Fruit fly (Drosophila melanogaster) whole organism, embryonic: ENCODE results near the gene Cyp310a1.

Experiments
- Asciz ChIP-seq: fragments of 200-800 bp; sonication (Bioruptor generic); optimal IDR thresholded peaks from 2 replicates; lab custom pipeline; 2017; ENCODE audit warnings: missing biosample characterization, mild to moderate bottlenecking, missing genetic modification characterization, missing genetic modification reagents
- Atf-2 ChIP-seq: fragments of 200-800 bp; sonication (Bioruptor generic); optimal IDR thresholded peaks from 2 replicates; lab custom pipeline; 2016; ENCODE audit warnings: missing biosample characterization, missing genetic modification characterization
- Atf6 ChIP-seq: fragments of 200-800 bp; sonication (Bioruptor generic); IDR thresholded peaks from 2 replicates; pipeline ENCODE4 v1.3.6; 2022; ENCODE audit warnings: missing biosample characterization, missing genetic modification characterization
- CG11247 ChIP-seq: fragments of 200-800 bp; sonication (Bioruptor generic); IDR thresholded peaks from 2 replicates; pipeline ENCODE4 v1.3.6; 2022; ENCODE audit warnings: missing biosample characterization, missing genetic modification characterization
- CG17359 ChIP-seq: fragments of 200-800 bp; sonication (Bioruptor generic); optimal IDR thresholded peaks from 3 replicates; lab custom pipeline; 2018; ENCODE audit warnings: missing biosample characterization, mild to moderate bottlenecking, missing genetic modification characterization, moderate library complexity
- CG17829 ChIP-seq: fragments of 200-800 bp; optimal IDR thresholded peaks from 2 replicates; lab custom pipeline; 2019; ENCODE audit warnings: missing biosample characterization, mild to moderate bottlenecking, missing genetic modification characterization, moderate library complexity
- CG18011 ChIP-seq: fragments of 200-800 bp; sonication (Bioruptor generic); optimal IDR thresholded peaks from 2 replicates; lab custom pipeline; 2017; ENCODE audit warnings: missing biosample characterization, missing genetic modification characterization, mild to moderate bottlenecking, moderate library complexity, missing genotype
- CG18262 ChIP-seq: fragments of 200-800 bp; optimal IDR thresholded peaks from 3 replicates; lab custom pipeline; 2019; ENCODE audit warnings: missing biosample characterization, mild to moderate bottlenecking, missing genetic modification characterization, moderate library complexity
- CG2678 ChIP-seq: fragments of 200-800 bp; sonication (Bioruptor generic); optimal IDR thresholded peaks from 3 replicates; lab custom pipeline; 2019; ENCODE audit warnings: missing biosample characterization, mild to moderate bottlenecking, missing genetic modification characterization, moderate library complexity
- CG2889 ChIP-seq: fragments of 200-800 bp; sonication (Bioruptor generic); IDR thresholded peaks from 3 replicates; pipeline ENCODE4 v1.3.6; 2022; ENCODE audit warnings: missing biosample characterization, missing genetic modification characterization
- CG34376 ChIP-seq: fragments of 200-800 bp; sonication (Bioruptor generic); optimal IDR thresholded peaks from 2 replicates; lab custom pipeline; 2018; ENCODE audit warnings: missing biosample characterization, mild to moderate bottlenecking, missing genetic modification characterization
- CG5180 ChIP-seq: fragments of 200-800 bp; sonication (Bioruptor generic); optimal IDR thresholded peaks from 3 replicates; lab custom pipeline; 2017; ENCODE audit warnings: missing biosample characterization, missing genetic modification characterization, mild to moderate bottlenecking, moderate library complexity, missing genetic modification reagents
- CG6254 ChIP-seq: fragments of 200-800 bp; sonication (Bioruptor generic); optimal IDR thresholded peaks from 3 replicates; lab custom pipeline; 2017; ENCODE audit warnings: mild to moderate bottlenecking, missing biosample characterization, missing genetic modification reagents, missing genetic modification characterization
- CG6654 ChIP-seq: fragments of 200-800 bp; sonication (Bioruptor generic); optimal IDR thresholded peaks from 2 replicates; lab custom pipeline; 2017; ENCODE audit warnings: missing biosample characterization, mild to moderate bottlenecking, missing genetic modification characterization
- CG7745 ChIP-seq: fragments of 200-800 bp; sonication (Bioruptor generic); optimal IDR thresholded peaks from 2 replicates; lab custom pipeline; 2018; ENCODE audit warnings: missing biosample characterization, mild to moderate bottlenecking, missing genetic modification characterization, moderate library complexity
- D19A ChIP-seq: fragments of 200-800 bp; optimal IDR thresholded peaks from 3 replicates; lab custom pipeline; 2019; ENCODE audit warnings: missing biosample characterization, mild to moderate bottlenecking, missing genetic modification characterization, moderate library complexity
- HmgZ ChIP-seq: fragments of 200-800 bp; sonication (Bioruptor generic); optimal IDR thresholded peaks from 2 replicates; lab custom pipeline; 2018; ENCODE audit warnings: missing biosample characterization, mild to moderate bottlenecking, missing genetic modification characterization
- Hr39 ChIP-seq: fragments of >200 bp; optimal IDR thresholded peaks from 2 replicates; lab custom pipeline; 2017
- Kr ChIP-seq: fragments of 200-800 bp; sonication (Bioruptor generic); optimal IDR thresholded peaks from 2 replicates; lab custom pipeline; 2017; ENCODE audit warnings: missing biosample characterization, mild to moderate bottlenecking, missing genetic modification characterization
- Med ChIP-seq: fragments of 200-800 bp; sonication (Bioruptor generic); peaks from one replicate; lab custom pipeline; 2016; ENCODE audit warnings: missing biosample characterization, missing genetic modification characterization, mild to moderate bottlenecking, inconsistent platforms, moderate library complexity
- Oli ChIP-seq: fragments of 200-800 bp; sonication (Bioruptor generic); optimal IDR thresholded peaks from 2 replicates; lab custom pipeline; 2018; ENCODE audit warnings: missing biosample characterization, mild to moderate bottlenecking, missing genetic modification characterization, moderate library complexity
- Rx ChIP-seq: fragments of 200-800 bp; sonication (Bioruptor generic); IDR thresholded peaks from 2 replicates; pipeline ENCODE4 v1.3.6; 2022; ENCODE audit warnings: missing biosample characterization, missing genetic modification characterization
- Sox102F ChIP-seq: fragments of 200-800 bp; sonication (Bioruptor generic); optimal IDR thresholded peaks from 2 replicates; lab custom pipeline; 2018; ENCODE audit warnings: missing biosample characterization, mild to moderate bottlenecking, missing genetic modification characterization, moderate library complexity
- Tbp ChIP-seq: fragments of >200 bp; optimal IDR thresholded peaks from 2 replicates; lab custom pipeline; 2018; ENCODE audit warnings: missing biosample characterization, missing genetic modification characterization
- Usf ChIP-seq: fragments of 200-800 bp; sonication (Bioruptor generic); optimal IDR thresholded peaks from 2 replicates; lab custom pipeline; 2017; ENCODE audit warnings: missing genotype, missing biosample characterization, missing genetic modification characterization
- Xrp1 ChIP-seq: fragments of 200-800 bp; sonication (Bioruptor generic); IDR thresholded peaks from 2 replicates; pipeline ENCODE4 v1.3.6; 2022; ENCODE audit warnings: missing biosample characterization, missing genetic modification characterization
- YL-1 ChIP-seq: fragments of 200-800 bp; sonication (Bioruptor generic); optimal IDR thresholded peaks from 3 replicates; lab custom pipeline; 2017; ENCODE audit warnings: missing biosample characterization, mild to moderate bottlenecking, missing genetic modification characterization
- al ChIP-seq: fragments of 200-800 bp; sonication (Bioruptor generic); IDR thresholded peaks from 2 replicates; pipeline ENCODE4 v1.3.6; 2022; ENCODE audit warnings: missing biosample characterization, missing genetic modification characterization
- bab2 ChIP-seq: fragments of 200-800 bp; sonication (Bioruptor generic); optimal IDR thresholded peaks from 2 replicates; lab custom pipeline; 2016; ENCODE audit warnings: missing biosample characterization, missing genetic modification characterization
- bigmax ChIP-seq: fragments of 200-800 bp; sonication (Bioruptor generic); optimal IDR thresholded peaks from 2 replicates; lab custom pipeline; 2018; ENCODE audit warnings: missing biosample characterization, mild to moderate bottlenecking, missing genetic modification characterization
- dysf ChIP-seq: fragments of 200-800 bp; sonication (Bioruptor generic); IDR thresholded peaks from 3 replicates; pipeline ENCODE4 v1.3.6; 2022; ENCODE audit warnings: missing biosample characterization, missing genetic modification characterization
- exex ChIP-seq: fragments of 200-800 bp; sonication (Bioruptor generic); optimal IDR thresholded peaks from 4 replicates; lab custom pipeline; 2018; ENCODE audit warnings: missing biosample characterization, mild to moderate bottlenecking, missing genetic modification characterization, moderate library complexity
- gcm2 ChIP-seq: fragments of 200-800 bp; sonication (Bioruptor generic); optimal IDR thresholded peaks from 2 replicates; lab custom pipeline; 2016; ENCODE audit warnings: missing biosample characterization, missing genetic modification characterization
- gem ChIP-seq: fragments of 200-800 bp; sonication (Bioruptor generic); optimal IDR thresholded peaks from 2 replicates; lab custom pipeline; 2019; ENCODE audit warnings: missing biosample characterization, mild to moderate bottlenecking, missing genetic modification characterization, moderate library complexity
- h ChIP-seq: fragments of >200 bp; optimal IDR thresholded peaks from 2 replicates; lab custom pipeline; 2017
- kay ChIP-seq: fragments of 200-800 bp; sonication (Bioruptor generic); optimal IDR thresholded peaks from 2 replicates; lab custom pipeline; 2016; ENCODE audit warnings: missing biosample characterization, missing genetic modification characterization
- klu ChIP-seq: fragments of 200-800 bp; sonication (Bioruptor generic); IDR thresholded peaks from 2 replicates; pipeline ENCODE4 v1.3.6; 2022; ENCODE audit warnings: missing biosample characterization, missing genetic modification characterization
- kni ChIP-seq: fragments of 200-800 bp; sonication (Bioruptor generic); optimal IDR thresholded peaks from 3 replicates; lab custom pipeline; 2017; ENCODE audit warnings: mild to moderate bottlenecking, missing biosample characterization, missing genetic modification reagents, missing genetic modification characterization
- lbe ChIP-seq: fragments of 200-800 bp; sonication (Bioruptor generic); optimal IDR thresholded peaks from 2 replicates; lab custom pipeline; 2016; ENCODE audit warnings: missing biosample characterization, mild to moderate bottlenecking, missing genetic modification characterization
- p53 ChIP-seq: fragments of 200-800 bp; sonication (Bioruptor generic); optimal IDR thresholded peaks from 2 replicates; lab custom pipeline; 2016; ENCODE audit warnings: missing biosample characterization, missing genetic modification characterization
- repo ChIP-seq: fragments of 200-800 bp; sonication (Bioruptor generic); optimal IDR thresholded peaks from 2 replicates; lab custom pipeline; 2016; ENCODE audit warnings: missing biosample characterization, missing genetic modification characterization
- scrt ChIP-seq: fragments of 200-800 bp; sonication (Bioruptor generic); optimal IDR thresholded peaks from 2 replicates; lab custom pipeline; 2018; ENCODE audit warnings: missing biosample characterization, mild to moderate bottlenecking, missing genetic modification characterization, moderate library complexity
- stc ChIP-seq: fragments of 200-800 bp; sonication (Bioruptor generic); IDR thresholded peaks from 2 replicates; pipeline ENCODE4 v1.3.6; 2022; ENCODE audit warnings: missing biosample characterization, missing genetic modification characterization
- stwl ChIP-seq: fragments of 200-800 bp; sonication (Bioruptor generic); optimal IDR thresholded peaks from 3 replicates; lab custom pipeline; 2018; ENCODE audit warnings: missing biosample characterization, mild to moderate bottlenecking, missing genetic modification characterization, moderate library complexity
- trem ChIP-seq: fragments of 200-800 bp; optimal IDR thresholded peaks from 3 replicates; lab custom pipeline; 2019; ENCODE audit warnings: missing biosample characterization, mild to moderate bottlenecking, missing genetic modification characterization, moderate library complexity
- tx ChIP-seq: fragments of 200-800 bp; sonication (Bioruptor generic); optimal IDR thresholded peaks from 2 replicates; lab custom pipeline; 2016; ENCODE audit warnings: missing biosample characterization, missing genetic modification characterization
- wek ChIP-seq: fragments of 200-800 bp; sonication (Bioruptor generic); optimal IDR thresholded peaks from 3 replicates; lab custom pipeline; 2018; ENCODE audit warnings: missing biosample characterization, mild to moderate bottlenecking, missing genetic modification characterization, moderate library complexity
- yki ChIP-seq: fragments of >200 bp; optimal IDR thresholded peaks from 3 replicates; lab custom pipeline; 2018
- zen ChIP-seq: fragments of 200-800 bp; sonication (Bioruptor generic); optimal IDR thresholded peaks from 3 replicates; lab custom pipeline; 2018; ENCODE audit warnings: missing biosample characterization, mild to moderate bottlenecking, missing genetic modification characterization, moderate library complexity
- zf30C ChIP-seq: fragments of 200-800 bp; sonication (Bioruptor generic); optimal IDR thresholded peaks from 3 replicates; lab custom pipeline; 2018; ENCODE audit warnings: missing biosample characterization, mild to moderate bottlenecking, missing genetic modification characterization

The Cyp310a1 gene

dm6 chr2L:18621357-18622211, 31.2 kb downstream of the Cyp310a1 start (continued):
- TF ChIP-seq CG18262 (peak; percentile 86), Usf (peak; percentile 12), Hr39 (lab: Kevin White, UChicago) (no peak), bab2 (GFP tag; lab: Kevin White, UChicago) (peak; percentile 50), zen (tag; lab: Kevin White, UChicago) (peak; percentile 73), Xrp1 (GFP tag; lab: Robert Waterston, UW) (peak; percentile 81), CG34376 (GFP tag; lab: Kevin White, UChicago) (peak; percentile 56), wek (GFP tag; lab: Kevin White, UChicago) (peak; percentile 6), klu (GFP tag; lab: Robert Waterston, UW) (peak; percentile 51), yki (no peak), HmgZ (tag; lab: Kevin White, UChicago) (peak; percentile 58), CG6654 (no peak), CG18011 (GFP tag; lab: Kevin White, UChicago) (peak; percentile 18), p53 (GFP tag; lab: Kevin White, UChicago) (no peak), CG17359 (tag; lab: Kevin White, UChicago) (peak; percentile 83), gcm2 (GFP tag; lab: Kevin White, UChicago) (peak; percentile 64), CG11247 (peak; percentile 79), Med (GFP tag; lab: Kevin White, UChicago) (peak; percentile 81), stwl (tag; lab: Kevin White, UChicago) (no peak), CG5180 (peak; percentile 38), dysf (GFP tag; lab: Robert Waterston, UW) (peak; percentile 84), D19A (peak; percentile 76), Tbp (GFP tag; lab: Kevin White, UChicago) (no peak), Oli (tag; lab: Kevin White, UChicago) (peak; percentile 78), CG17829 (tag; lab: Kevin White, UChicago) (peak; percentile 80), Atf-2 (GFP tag; lab: Kevin White, UChicago) (peak; percentile 35), kay (GFP tag; lab: Kevin White, UChicago) (peak; percentile 67), Kr (GFP tag; lab: Kevin White, UChicago) (no peak), Atf6 (GFP tag; lab: Robert Waterston, UW) (peak; percentile 94), tx (GFP tag; lab: Kevin White, UChicago) (peak; percentile 7), stc (GFP tag; lab: Robert Waterston, UW) (peak; percentile 48; the same call in 1 of the 2 replicates), zf30C (GFP tag; lab: Kevin White, UChicago) (peak; percentile 74), Asciz (GFP tag; lab: Kevin White, UChicago) (peak; percentile 66), gem (tag; lab: Kevin White, UChicago) (peak; percentile 88), CG2889 (GFP tag; lab: Robert Waterston, UW) (peak; percentile 52; the same call in 1 of the 3 replicates), lbe (GFP tag; lab: Kevin White, UChicago) (peak; percentile 80), exex (tag; lab: Kevin White, UChicago) (peak; percentile 97), YL-1 (peak; percentile 10), Rx (GFP tag; lab: Robert Waterston, UW) (0 out of 2 replicates have a peak, but pooled peaks have one; percentile 20), h (lab: Kevin White, UChicago) (no peak), kni (GFP tag; lab: Kevin White, UChicago) (no peak), CG2678 (tag; lab: Kevin White, UChicago) (peak; percentile 93), trem (tag; lab: Kevin White, UChicago) (peak; percentile 56), Sox102F (GFP tag; lab: Kevin White, UChicago) (peak; percentile 66), scrt (GFP tag; lab: Kevin White, UChicago) (peak; percentile 68), repo (GFP tag; lab: Kevin White, UChicago) (peak; percentile 16), CG7745 (peak; percentile 45), bigmax (GFP tag; lab: Kevin White, UChicago) (no peak), al (GFP tag; lab: Robert Waterston, UW) (peak; percentile 57), CG6254 (GFP tag; lab: Kevin White, UChicago) (peak; percentile 33)
